Fruit fly (Drosophila melanogaster) whole organism, embryonic: ENCODE data around the gene dUTPase.

Experiments used
- Antp ChIP-seq: fragments of 200-800 bp; sonication (Bioruptor generic); optimal IDR thresholded peaks from 3 replicates; lab custom pipeline; 2016; ENCODE audit warnings: missing biosample characterization, missing genetic modification characterization
- Blimp-1 ChIP-seq: fragments of 200-800 bp; sonication (Bioruptor generic); optimal IDR thresholded peaks from 3 replicates; lab custom pipeline; 2018; ENCODE audit warnings: missing biosample characterization, missing genetic modification characterization, mild to moderate bottlenecking, moderate library complexity, missing genetic modification reagents
- C15 ChIP-seq: fragments of 200-800 bp; sonication (Bioruptor generic); IDR thresholded peaks from 3 replicates; pipeline ENCODE4 v1.3.6; 2022; ENCODE audit warnings: missing biosample characterization, missing genetic modification characterization
- CG10959 ChIP-seq: fragments of 200-800 bp; sonication (Bioruptor generic); IDR thresholded peaks from 2 replicates; pipeline ENCODE4 v1.3.6; 2022; ENCODE audit warnings: missing biosample characterization, missing genetic modification characterization
- CG11560 ChIP-seq: fragments of 200-800 bp; sonication (Bioruptor generic); IDR thresholded peaks from 3 replicates; pipeline ENCODE4 v1.3.6; 2022; ENCODE audit warnings: missing biosample characterization, missing genetic modification characterization
- CG12104 ChIP-seq: fragments of 200-800 bp; sonication (Bioruptor generic); optimal IDR thresholded peaks from 3 replicates; lab custom pipeline; 2016; ENCODE audit warnings: missing biosample characterization, missing genetic modification characterization
- CG14667 ChIP-seq: fragments of 200-800 bp; sonication (Bioruptor generic); IDR thresholded peaks from 2 replicates; pipeline ENCODE4 v1.3.6; 2022; ENCODE audit warnings: missing biosample characterization, missing genetic modification characterization
- CG16815 ChIP-seq: fragments of 200-800 bp; sonication (Bioruptor generic); optimal IDR thresholded peaks from 3 replicates; lab custom pipeline; 2017; ENCODE audit warnings: missing biosample characterization, mild to moderate bottlenecking, missing genetic modification characterization
- CG17186 ChIP-seq: fragments of 200-800 bp; sonication (Bioruptor generic); optimal IDR thresholded peaks from 3 replicates; lab custom pipeline; 2017; ENCODE audit warnings: missing biosample characterization, missing genetic modification reagents, missing genetic modification characterization
- CG2120 ChIP-seq: fragments of 200-800 bp; sonication (Bioruptor generic); optimal IDR thresholded peaks from 3 replicates; lab custom pipeline; 2016; ENCODE audit warnings: missing biosample characterization, missing genetic modification characterization
- CG2129 ChIP-seq: fragments of 200-800 bp; sonication (Bioruptor generic); IDR thresholded peaks from 2 replicates; pipeline ENCODE4 v1.3.6; 2022; ENCODE audit warnings: missing biosample characterization, missing genetic modification characterization; ENCODE audit not compliant: partially characterized antibody
- CG2889 ChIP-seq: fragments of 200-800 bp; sonication (Bioruptor generic); IDR thresholded peaks from 3 replicates; pipeline ENCODE4 v1.3.6; 2022; ENCODE audit warnings: missing biosample characterization, missing genetic modification characterization
- CG30020 ChIP-seq: fragments of 200-800 bp; optimal IDR thresholded peaks from 2 replicates; lab custom pipeline; 2019; ENCODE audit warnings: missing biosample characterization, mild to moderate bottlenecking, missing genetic modification characterization, moderate library complexity
- CG31365 ChIP-seq: fragments of 200-800 bp; sonication (Bioruptor generic); optimal IDR thresholded peaks from 2 replicates; lab custom pipeline; 2018; ENCODE audit warnings: missing biosample characterization, mild to moderate bottlenecking, missing genetic modification characterization
- CG3726 ChIP-seq: fragments of 200-800 bp; sonication (Bioruptor generic); IDR thresholded peaks from 3 replicates; pipeline ENCODE4, ENCODE4 v1.3.6; 2022; ENCODE audit warnings: missing biosample characterization, missing genetic modification characterization
- CG4328 ChIP-seq: fragments of 200-800 bp; sonication (Bioruptor generic); optimal IDR thresholded peaks from 3 replicates; lab custom pipeline; 2017; ENCODE audit warnings: missing biosample characterization, missing genetic modification reagents, missing genetic modification characterization
- CG43689 ChIP-seq: fragments of 200-800 bp; sonication (Bioruptor generic); IDR thresholded peaks from 2 replicates; pipeline ENCODE4 v1.3.6; 2022; ENCODE audit warnings: missing biosample characterization, missing genetic modification characterization
- CG4730 ChIP-seq: fragments of 200-800 bp; sonication (Bioruptor generic); IDR thresholded peaks from 2 replicates; pipeline ENCODE4 v1.3.6; 2022; ENCODE audit warnings: missing biosample characterization, missing genetic modification characterization
- CG6272 ChIP-seq: fragments of 200-800 bp; sonication (Bioruptor generic); IDR thresholded peaks from 2 replicates; pipeline ENCODE4 v1.3.6; 2022; ENCODE audit warnings: missing biosample characterization, missing genetic modification characterization
- CG6683 ChIP-seq: fragments of 200-800 bp; sonication (Bioruptor generic); optimal IDR thresholded peaks from 2 replicates; lab custom pipeline; 2017; ENCODE audit warnings: missing biosample characterization, mild to moderate bottlenecking, missing genetic modification characterization, missing genetic modification reagents
- CG6765 ChIP-seq: fragments of 200-800 bp; sonication (Bioruptor generic); optimal IDR thresholded peaks from 3 replicates; lab custom pipeline; 2017; ENCODE audit warnings: missing biosample characterization, mild to moderate bottlenecking, missing genetic modification characterization
- CG6813 ChIP-seq: fragments of 200-800 bp; sonication (Bioruptor generic); optimal IDR thresholded peaks from 2 replicates; lab custom pipeline; 2017; ENCODE audit warnings: missing biosample characterization, missing genetic modification characterization, mild to moderate bottlenecking, moderate library complexity, missing genetic modification reagents
- CG7271 ChIP-seq: fragments of 200-800 bp; sonication (Bioruptor generic); optimal IDR thresholded peaks from 2 replicates; lab custom pipeline; 2018; ENCODE audit warnings: missing biosample characterization, mild to moderate bottlenecking, missing genetic modification characterization, moderate library complexity
- CG7372 ChIP-seq: fragments of 200-800 bp; sonication (Bioruptor generic); IDR thresholded peaks from 2 replicates; pipeline ENCODE4 v1.3.6; 2022; ENCODE audit warnings: missing biosample characterization, missing genetic modification characterization
- CG7987 ChIP-seq: fragments of 200-800 bp; sonication (Bioruptor generic); optimal IDR thresholded peaks from 2 replicates; lab custom pipeline; 2018; ENCODE audit warnings: missing biosample characterization, mild to moderate bottlenecking, missing genetic modification characterization, moderate library complexity
- CG9437 ChIP-seq: fragments of 200-800 bp; sonication (Bioruptor generic); optimal IDR thresholded peaks from 2 replicates; lab custom pipeline; 2018; ENCODE audit warnings: missing biosample characterization, mild to moderate bottlenecking, missing genetic modification characterization
- E2f2 ChIP-seq: fragments of 200-800 bp; sonication (Bioruptor generic); IDR thresholded peaks from 2 replicates; pipeline ENCODE4 v1.3.6; 2022; ENCODE audit warnings: missing biosample characterization, missing genetic modification characterization
- Ets97D ChIP-seq: fragments of 200-800 bp; sonication (Bioruptor generic); optimal IDR thresholded peaks from 3 replicates; lab custom pipeline; 2016; ENCODE audit warnings: missing biosample characterization, missing genetic modification characterization
- Fer2 ChIP-seq: fragments of 200-800 bp; sonication (Bioruptor generic); optimal IDR thresholded peaks from 2 replicates; lab custom pipeline; 2018; ENCODE audit warnings: missing biosample characterization, mild to moderate bottlenecking, missing genetic modification characterization, moderate library complexity
- Hand ChIP-seq: fragments of 200-800 bp; sonication (Bioruptor generic); optimal IDR thresholded peaks from 2 replicates; lab custom pipeline; 2017; ENCODE audit warnings: mild to moderate bottlenecking, missing biosample characterization, missing genetic modification reagents, missing genetic modification characterization
- MESR4 ChIP-seq: fragments of 200-800 bp; sonication (Bioruptor generic); optimal IDR thresholded peaks from 2 replicates; lab custom pipeline; 2018; ENCODE audit warnings: missing biosample characterization, mild to moderate bottlenecking, missing genetic modification characterization, moderate library complexity
- Mad ChIP-seq: fragments of 200-800 bp; sonication (Bioruptor generic); optimal IDR thresholded peaks from 2 replicates; lab custom pipeline; 2016; ENCODE audit warnings: missing biosample characterization, missing genetic modification characterization
- Myb ChIP-seq: fragments of 200-800 bp; sonication (Bioruptor generic); optimal IDR thresholded peaks from 2 replicates; lab custom pipeline; 2016; ENCODE audit warnings: missing biosample characterization, missing genetic modification characterization
- Ptx1 ChIP-seq: fragments of 200-800 bp; sonication (Bioruptor generic); IDR thresholded peaks from 2 replicates; pipeline ENCODE4 v1.3.6; 2022; ENCODE audit warnings: missing biosample characterization, missing genetic modification characterization
- Six4 ChIP-seq: fragments of 200-800 bp; sonication (Bioruptor generic); optimal IDR thresholded peaks from 2 replicates; lab custom pipeline; 2016; ENCODE audit warnings: missing biosample characterization, missing genetic modification characterization
- Sox100B ChIP-seq: fragments of 200-800 bp; sonication (Bioruptor generic); optimal IDR thresholded peaks from 3 replicates; lab custom pipeline; 2018; ENCODE audit warnings: missing biosample characterization, mild to moderate bottlenecking, missing genetic modification characterization
- Sry-δ ChIP-seq: fragments of 200-800 bp; sonication (Bioruptor generic); optimal IDR thresholded peaks from 2 replicates; lab custom pipeline; 2016; ENCODE audit warnings: missing biosample characterization, missing genetic modification characterization
- Xbp1 ChIP-seq: fragments of 200-800 bp; sonication (Bioruptor generic); optimal IDR thresholded peaks from 3 replicates; lab custom pipeline; 2016; ENCODE audit warnings: missing biosample characterization, mild to moderate bottlenecking, missing genetic modification characterization
- btn ChIP-seq: fragments of 200-800 bp; sonication (Bioruptor generic); optimal IDR thresholded peaks from 2 replicates; lab custom pipeline; 2016; ENCODE audit warnings: missing biosample characterization, missing genetic modification characterization
- cad ChIP-seq: fragments of >200 bp; optimal IDR thresholded peaks from 2 replicates; lab custom pipeline; 2017; ENCODE audit warnings: missing biosample characterization, missing genetic modification characterization
- cato ChIP-seq: fragments of 200-800 bp; sonication (Bioruptor generic); optimal IDR thresholded peaks from 2 replicates; lab custom pipeline; 2016; ENCODE audit warnings: missing biosample characterization, missing genetic modification characterization, borderline replicate concordance
- chn ChIP-seq: fragments of 200-800 bp; sonication (Bioruptor generic); optimal IDR thresholded peaks from 2 replicates; lab custom pipeline; 2016; ENCODE audit warnings: missing biosample characterization, missing genetic modification characterization
- corto ChIP-seq: fragments of 200-800 bp; sonication (Bioruptor generic); optimal IDR thresholded peaks from 2 replicates; lab custom pipeline; 2016; ENCODE audit warnings: missing biosample characterization, mild to moderate bottlenecking, missing genetic modification characterization, moderate library complexity
- dan ChIP-seq: fragments of 200-800 bp; sonication (Bioruptor generic); IDR thresholded peaks from 2 replicates; pipeline ENCODE4 v1.3.6; 2022; ENCODE audit warnings: missing biosample characterization, missing genetic modification characterization
- gcm2 ChIP-seq: fragments of 200-800 bp; sonication (Bioruptor generic); optimal IDR thresholded peaks from 2 replicates; lab custom pipeline; 2016; ENCODE audit warnings: missing biosample characterization, missing genetic modification characterization
- ham ChIP-seq: fragments of 200-800 bp; sonication (Bioruptor generic); IDR thresholded peaks from 2 replicates; pipeline ENCODE4 v1.3.6; 2022; ENCODE audit warnings: missing biosample characterization, missing genetic modification characterization
- maf-S ChIP-seq: fragments of 200-800 bp; sonication (Bioruptor generic); optimal IDR thresholded peaks from 2 replicates; lab custom pipeline; 2016; ENCODE audit warnings: missing biosample characterization, missing genetic modification characterization
- mld ChIP-seq: fragments of 200-800 bp; sonication (Bioruptor generic); IDR thresholded peaks from 3 replicates; pipeline ENCODE4 v1.3.6; 2022; ENCODE audit warnings: missing biosample characterization, missing genetic modification characterization; ENCODE audit not compliant: partially characterized antibody
- shn ChIP-seq: fragments of 200-800 bp; sonication (Bioruptor generic); optimal IDR thresholded peaks from 3 replicates; lab custom pipeline; 2016; ENCODE audit warnings: missing biosample characterization, missing genetic modification characterization
- sisA ChIP-seq: fragments of 200-800 bp; sonication (Bioruptor generic); IDR thresholded peaks from 2 replicates; pipeline ENCODE4 v1.3.6; 2022; ENCODE audit warnings: missing biosample characterization, missing genetic modification characterization
- vfl ChIP-seq: fragments of 200-800 bp; sonication (Bioruptor generic); optimal IDR thresholded peaks from 2 replicates; lab custom pipeline; 2016; ENCODE audit warnings: missing biosample characterization, missing genetic modification characterization

The dUTPase gene

dm6 chr2L:11010999-11011398 is at the start of gene dUTPase, which contains the start of gene Art8 (continued):
- TF ChIP-seq Sox100B (GFP tag; lab: Kevin White, UChicago) (no peak), CG6765 (no peak), CG7987 (GFP tag; lab: Kevin White, UChicago) (no peak), chn (peak; percentile 49), Ets97D (GFP tag; lab: Kevin White, UChicago) (peak; percentile 66), CG2120 (GFP tag; lab: Kevin White, UChicago) (peak; percentile 78), Mad (peak; percentile 32), Antp (GFP tag; lab: Kevin White, UChicago) (peak; percentile 39), Blimp-1 (GFP tag; lab: Kevin White, UChicago) (no peak), CG3726 (no peak), CG17186 (GFP tag; lab: Kevin White, UChicago) (peak; percentile 51), shn (no peak), Fer2 (tag; lab: Kevin White, UChicago) (peak; percentile 40), CG9437 (GFP tag; lab: Kevin White, UChicago) (peak; percentile 17), CG43689 (GFP tag; lab: Robert Waterston, UW) (no peak), Xbp1 (peak; percentile 79), CG7372 (GFP tag; lab: Robert Waterston, UW) (no peak), cad (GFP tag; lab: Kevin White, UChicago) (no peak), btn (GFP tag; lab: Kevin White, UChicago) (no peak), CG7271 (tag; lab: Kevin White, UChicago) (peak; percentile 73), CG4328 (peak; percentile 21), dan (GFP tag; lab: Robert Waterston, UW) (no peak), Sry-δ (peak; percentile 89), CG30020 (tag; lab: Kevin White, UChicago) (peak; percentile 73), CG31365 (tag; lab: Kevin White, UChicago) (no peak), CG6683 (peak; percentile 44), ham (GFP tag; lab: Robert Waterston, UW) (no peak), sisA (peak; percentile 58), CG14667 (GFP tag; lab: Robert Waterston, UW) (peak; percentile 48; the same call in 1 of the 2 replicates), CG6272 (GFP tag; lab: Robert Waterston, UW) (peak; percentile 33), CG16815 (GFP tag; lab: Kevin White, UChicago) (peak; percentile 38), maf-S (GFP tag; lab: Kevin White, UChicago) (peak; percentile 3), gcm2 (GFP tag; lab: Kevin White, UChicago) (no peak), CG6813 (no peak), CG4730 (GFP tag; lab: Robert Waterston, UW) (peak; percentile 61), CG12104 (GFP tag; lab: Kevin White, UChicago) (peak; percentile 61), CG2129 (GFP tag; lab: Robert Waterston, UW) (peak; percentile 89), corto (GFP tag; lab: Kevin White, UChicago) (peak; percentile 74), cato (GFP tag; lab: Kevin White, UChicago) (peak; percentile 57), Hand (GFP tag; lab: Kevin White, UChicago) (no peak), CG10959 (GFP tag; lab: Robert Waterston, UW) (peak; percentile 23; the same call in 1 of the 2 replicates), Myb (peak; percentile 80), vfl (GFP tag; lab: Kevin White, UChicago) (peak; percentile 48), CG2889 (0 out of 3 replicates have a peak, but pooled peaks have one; percentile 46), Ptx1 (GFP tag; lab: Robert Waterston, UW) (peak; percentile 83), C15 (GFP tag; lab: Robert Waterston, UW) (0 out of 3 replicates have a peak, but pooled peaks have one; percentile 41), CG11560 (tag; lab: Robert Waterston, UW) (no peak), MESR4 (peak; percentile 26), mld (GFP tag; lab: Robert Waterston, UW) (peak; percentile 46; the same call in 1 of the 3 replicates), E2f2 (GFP tag; lab: Robert Waterston, UW) (peak; percentile 89), Six4 (GFP tag; lab: Kevin White, UChicago) (peak; percentile 75)
